Fruit fly (Drosophila melanogaster) whole organism, pupa: ENCODE measurements around the gene NimB2.

Experiments
- CG13204 ChIP-seq: fragments of 200-800 bp; sonication (Bioruptor generic); optimal IDR thresholded peaks from 2 replicates; lab custom pipeline; 2018; ENCODE audit warnings: missing biosample characterization, mild to moderate bottlenecking, missing genetic modification characterization, moderate library complexity
- CG4496 ChIP-seq: fragments of 200-800 bp; sonication (Bioruptor generic); IDR thresholded peaks from 3 replicates; pipeline ENCODE4 v1.3.6; 2022; ENCODE audit warnings: missing biosample characterization, missing genetic modification characterization
- EcR ChIP-seq: fragments of 200-800 bp; sonication (Bioruptor generic); optimal IDR thresholded peaks from 3 replicates; lab custom pipeline; 2019; ENCODE audit warnings: missing biosample characterization, missing genetic modification characterization, mild to moderate bottlenecking, moderate library complexity, missing genetic modification reagents
- Ets98B ChIP-seq: fragments of 200-800 bp; sonication (Bioruptor generic); IDR thresholded peaks from 2 replicates; pipeline ENCODE4 v1.3.6; 2022; ENCODE audit warnings: missing biosample characterization, missing genetic modification characterization
- Pif1A ChIP-seq: fragments of 200-800 bp; sonication (Bioruptor generic); optimal IDR thresholded peaks from 3 replicates; lab custom pipeline; 2016; ENCODE audit warnings: missing biosample characterization, missing genetic modification characterization
- Snoo ChIP-seq: fragments of 200-800 bp; sonication (Bioruptor generic); optimal IDR thresholded peaks from 3 replicates; lab custom pipeline; 2017; ENCODE audit warnings: missing biosample characterization, mild to moderate bottlenecking, missing genetic modification characterization, inconsistent platforms
- rn ChIP-seq: fragments of 200-800 bp; sonication (Bioruptor generic); IDR thresholded peaks from 2 replicates; pipeline ENCODE4 v1.3.6; 2022; ENCODE audit warnings: missing biosample characterization, missing genetic modification characterization

- no peak for TF ChIP-seq CG4496 (GFP tag; lab: Robert Waterston, UW)
- TF ChIP-seq rn, result no peak
- no peak for TF ChIP-seq Ets98B
- TF ChIP-seq CG13204 (GFP tag; lab: Kevin White, UChicago), result no peak
- no peak for TF ChIP-seq Pif1A (GFP tag; lab: Kevin White, UChicago)
- TF ChIP-seq Snoo, result no peak
- no peak for TF ChIP-seq EcR (GFP tag; lab: Kevin White, UChicago)
These were observed 3.2 kb downstream of the NimB2 start, which contains the start of gene NimB1 for dm6 chr2L:13963467-13964122.
